Fruit fly (Drosophila melanogaster): ENCODE measurements around the gene Cp15.

Gene Cp15

dm6 chr3L:8765493-8765892, 37.2 kb downstream of the Cp15 start (continued):
- TF ChIP-seq eg (GFP tag; IDR thresholded peaks at IDR 0.05) (peak; percentile 97), Lpt (GFP tag; optimal IDR thresholded peaks at IDR 0.05) (peak; percentile 82), CG11902 (GFP tag; optimal IDR thresholded peaks at IDR 0.05) (no peak), CG6276 (GFP tag; optimal IDR thresholded peaks at IDR 0.05) (peak; percentile 55), Hr38 (GFP tag; optimal IDR thresholded peaks at IDR 0.05) (no peak), Hr39 (GFP tag; optimal IDR thresholded peaks at IDR 0.05) (no peak), Blimp-1 (GFP tag; optimal IDR thresholded peaks at IDR 0.05) (no peak), CG10669 (GFP tag; optimal IDR thresholded peaks at IDR 0.05) (no peak), Met (GFP tag; optimal IDR thresholded peaks at IDR 0.05) (no peak), CG16779 (tag; optimal IDR thresholded peaks at IDR 0.05) (no peak), CG7368 (GFP tag; optimal IDR thresholded peaks at IDR 0.05) (no peak), Sox102F (GFP tag; optimal IDR thresholded peaks at IDR 0.05) (no peak), Sox14 (GFP tag; optimal IDR thresholded peaks at IDR 0.05) (no peak), CG6854 (GFP tag; optimal IDR thresholded peaks at IDR 0.05) (no peak), CG11762 (GFP tag; optimal IDR thresholded peaks at IDR 0.05; ENCODE audit: insufficient read depth) (no peak), vri (GFP tag; optimal IDR thresholded peaks at IDR 0.05) (no peak), spab (GFP tag; optimal IDR thresholded peaks at IDR 0.05) (no peak), svp (GFP tag) (no peak), CG1621 (tag; optimal IDR thresholded peaks at IDR 0.05) (no peak), Gug (GFP tag; IDR thresholded peaks at IDR 0.05) (peak; percentile 93), dac (GFP tag; optimal IDR thresholded peaks at IDR 0.05) (no peak), Ets21C (GFP tag; optimal IDR thresholded peaks at IDR 0.05) (no peak), CG9139 (GFP tag; optimal IDR thresholded peaks at IDR 0.05) (no peak), CG6808 (GFP tag; optimal IDR thresholded peaks at IDR 0.05) (no peak), Eip75B (GFP tag; optimal IDR thresholded peaks at IDR 0.05) (no peak)

dm6 chr3L:8765969-8766538, 37.8 kb downstream of the Cp15 start:
- TF ChIP-seq acj6 (GFP tag; optimal IDR thresholded peaks at IDR 0.05): peak; percentile 99
- TF ChIP-seq salr (GFP tag; optimal IDR thresholded peaks at IDR 0.05): peak; percentile 97 to 99
- peak; percentile 99 for TF ChIP-seq Hr39 (GFP tag; optimal IDR thresholded peaks at IDR 0.05)
- peak; percentile 99 for TF ChIP-seq esn (GFP tag; optimal IDR thresholded peaks at IDR 0.05)
- TF ChIP-seq Eip78C (GFP tag): peak; percentile 99
- TF ChIP-seq CG11902 (GFP tag; optimal IDR thresholded peaks at IDR 0.05): peak; percentile 98
- peak; percentile 72 for TF ChIP-seq fkh (GFP tag; optimal IDR thresholded peaks at IDR 0.05)
- peak; percentile 95 for TF ChIP-seq CG8119 (GFP tag; IDR thresholded peaks at IDR 0.05)
- peak; percentile 98 for TF ChIP-seq CG10631 (GFP tag; optimal IDR thresholded peaks at IDR 0.05)
- TF ChIP-seq CG4318 (GFP tag; optimal IDR thresholded peaks at IDR 0.05): peak; percentile 95
- peak; percentile 97 for TF ChIP-seq Hr4 (GFP tag; optimal IDR thresholded peaks at IDR 0.05)
- TF ChIP-seq ss (GFP tag; optimal IDR thresholded peaks at IDR 0.05): peak; percentile 94 to 98
- TF ChIP-seq fd59A (GFP tag; optimal IDR thresholded peaks at IDR 0.05): peak; percentile 99
- TF ChIP-seq CG31627 (GFP tag; optimal IDR thresholded peaks at IDR 0.05): peak; percentile 99
- peak; percentile 95 for TF ChIP-seq fd85E (GFP tag; optimal IDR thresholded peaks at IDR 0.05)
- peak; percentile 94 for TF ChIP-seq vri (GFP tag; optimal IDR thresholded peaks at IDR 0.05)
- peak; percentile 98 for TF ChIP-seq CG6808 (GFP tag; optimal IDR thresholded peaks at IDR 0.05)
- TF ChIP-seq CG3919 (GFP tag; optimal IDR thresholded peaks at IDR 0.05): peak; percentile 94
- peak; percentile 99 for TF ChIP-seq Met (GFP tag; optimal IDR thresholded peaks at IDR 0.05)
- peak; percentile 88 for TF ChIP-seq CG16779 (tag; optimal IDR thresholded peaks at IDR 0.05)
- TF ChIP-seq Ets96B (tag; optimal IDR thresholded peaks at IDR 0.05): peak; percentile 95
- TF ChIP-seq Eip75B (GFP tag; optimal IDR thresholded peaks at IDR 0.05): peak; percentile 97
- peak; percentile 96 for TF ChIP-seq eg (GFP tag; IDR thresholded peaks at IDR 0.05)
- TF ChIP-seq cyc (GFP tag; optimal IDR thresholded peaks at IDR 0.05): peak; percentile 99
- peak; percentile 98 for TF ChIP-seq Sox102F (GFP tag; optimal IDR thresholded peaks at IDR 0.05)
- peak; percentile 97 for TF ChIP-seq CG7368 (GFP tag; optimal IDR thresholded peaks at IDR 0.05)
- TF ChIP-seq net (GFP tag; optimal IDR thresholded peaks at IDR 0.05): peak; percentile 97
- TF ChIP-seq dsx (GFP tag; optimal IDR thresholded peaks at IDR 0.05; ENCODE audit: poor library complexity, severe bottlenecking): peak; percentile 55
- TF ChIP-seq Eip93F (GFP tag; optimal IDR thresholded peaks at IDR 0.05): peak; percentile 90
- peak; percentile 94 for TF ChIP-seq spab (GFP tag; optimal IDR thresholded peaks at IDR 0.05)
- peak; percentile 98 for TF ChIP-seq CG8632 (GFP tag; optimal IDR thresholded peaks at IDR 0.05)
- peak; percentile 97 for TF ChIP-seq Gug (GFP tag; IDR thresholded peaks at IDR 0.05)
- peak; percentile 96 for TF ChIP-seq CG6276 (GFP tag; optimal IDR thresholded peaks at IDR 0.05)
- TF ChIP-seq CG6163 (GFP tag; IDR thresholded peaks at IDR 0.05): peak; percentile 94
- peak; percentile 97 for TF ChIP-seq CG11762 (GFP tag; optimal IDR thresholded peaks at IDR 0.05; ENCODE audit: insufficient read depth)
- peak; percentile 99 for TF ChIP-seq lz (GFP tag; optimal IDR thresholded peaks at IDR 0.05)
- peak; percentile 87 for TF ChIP-seq Lpt (GFP tag; optimal IDR thresholded peaks at IDR 0.05)
